Worm (Caenorhabditis elegans): ENCODE data around the gene srh-166.

The srh-166 gene

ce11 chrV:20480790-20481189 is 44.9 kb downstream of the srh-166 start:
- peak; percentile 51 for TF ChIP-seq lin-26 (GFP tag; IDR thresholded peaks at IDR 0.05)
- TF ChIP-seq T26A5.8 (tag; optimal IDR thresholded peaks at IDR 0.05) = no peak
- peak; percentile 66; the same call in 1 of the 2 replicates for TF ChIP-seq egl-44 (GFP tag; IDR thresholded peaks at IDR 0.05)
- no peak for TF ChIP-seq lin-40 (tag; optimal IDR thresholded peaks at IDR 0.05)
- peak; percentile 87 for TF ChIP-seq madf-3 (GFP tag; IDR thresholded peaks at IDR 0.05)
- TF ChIP-seq repo-1 (tag; optimal IDR thresholded peaks at IDR 0.05) = no peak
- TF ChIP-seq hmg-20 (GFP tag; IDR thresholded peaks at IDR 0.05) = no peak
- TF ChIP-seq tbp1 (GFP tag; optimal IDR thresholded peaks at IDR 0.05) = no peak
- no peak for TF ChIP-seq F57C9.4 (tag; optimal IDR thresholded peaks at IDR 0.05)
- peak; percentile 89; the same call in 1 of the 2 replicates for TF ChIP-seq aptf-3 (GFP tag; IDR thresholded peaks at IDR 0.05)
- no peak for TF ChIP-seq C06A6.2 (GFP tag; conservative IDR thresholded peaks at IDR 0.05)
- no peak for TF ChIP-seq cebp-1 (GFP tag; IDR thresholded peaks at IDR 0.05)
- peak; percentile 4 for TF ChIP-seq cebp-1 (tag; optimal IDR thresholded peaks at IDR 0.05)
- TF ChIP-seq nhr-27 (tag; optimal IDR thresholded peaks at IDR 0.05) = no peak
- no peak for TF ChIP-seq zim-3 (tag; optimal IDR thresholded peaks at IDR 0.05)
- TF ChIP-seq Y67H2A.10 (GFP tag; conservative IDR thresholded peaks at IDR 0.05) = no peak
- TF ChIP-seq let-607 (tag; optimal IDR thresholded peaks at IDR 0.05) = no peak
- 0 out of 2 replicates have a peak, but pooled peaks have one; percentile 41 for TF ChIP-seq hsf-1 (GFP tag; IDR thresholded peaks at IDR 0.05)
- TF ChIP-seq let-526 (GFP tag; IDR thresholded peaks at IDR 0.05) = no peak
- TF ChIP-seq F10E7.11 (tag; optimal IDR thresholded peaks at IDR 0.05) = no peak
- TF ChIP-seq dox-1 (GFP tag; IDR thresholded peaks at IDR 0.05) = 0 out of 2 replicates have a peak, but pooled peaks have one; percentile 7
- TF ChIP-seq ccch-3 (GFP tag; optimal IDR thresholded peaks at IDR 0.05) = no peak
- TF ChIP-seq madf-6 (GFP tag; IDR thresholded peaks at IDR 0.05) = peak; percentile 74
- TF ChIP-seq B0336.3 (GFP tag; IDR thresholded peaks at IDR 0.05) = peak; percentile 66
- TF ChIP-seq mel-28 (tag; optimal IDR thresholded peaks at IDR 0.05; ENCODE audit: borderline replicate concordance) = no peak
- TF ChIP-seq pbrm-1 (GFP tag; IDR thresholded peaks at IDR 0.05) = peak; percentile 59; the same call in 1 of the 2 replicates
- no peak for TF ChIP-seq F52B5.7 (tag; optimal IDR thresholded peaks at IDR 0.05)
- peak; percentile 43 for TF ChIP-seq lin-54 (GFP tag; optimal IDR thresholded peaks at IDR 0.05)
- no peak for TF ChIP-seq T07F8.4 (tag; optimal IDR thresholded peaks at IDR 0.05)
- 0 out of 2 replicates have a peak, but pooled peaks have one; percentile 11 for TF ChIP-seq B0019.2 (GFP tag; conservative IDR thresholded peaks at IDR 0.05)
- no peak for TF ChIP-seq attf-3 (GFP tag; conservative IDR thresholded peaks at IDR 0.05)
- no peak for TF ChIP-seq tbx-9 (tag; optimal IDR thresholded peaks at IDR 0.05; ENCODE audit: borderline replicate concordance)
- TF ChIP-seq mxl-1 (tag; optimal IDR thresholded peaks at IDR 0.05) = no peak
- peak; percentile 52; the same call in 1 of the 2 replicates for TF ChIP-seq ceh-40 (GFP tag; IDR thresholded peaks at IDR 0.05)
- no peak for TF ChIP-seq F22D6.2 (tag; optimal IDR thresholded peaks at IDR 0.05)
- TF ChIP-seq F57A8.1 (GFP tag; optimal IDR thresholded peaks at IDR 0.05) = no peak
- peak; percentile 84 for TF ChIP-seq Y53G8AR.9 (GFP tag; conservative IDR thresholded peaks at IDR 0.05)
- TF ChIP-seq C17E4.6 (GFP tag; IDR thresholded peaks at IDR 0.05) = peak; percentile 23; the same call in 1 of the 2 replicates
- TF ChIP-seq F33H1.4 (GFP tag; IDR thresholded peaks at IDR 0.05) = peak; percentile 43
- TF ChIP-seq F55B11.4 (tag; optimal IDR thresholded peaks at IDR 0.05; ENCODE audit: borderline replicate concordance, insufficient read depth) = no peak
- peak; percentile 83 for TF ChIP-seq ekl-4 (GFP tag; IDR thresholded peaks at IDR 0.05)
- TF ChIP-seq hmg-1.2 (GFP tag; IDR thresholded peaks at IDR 0.05) = peak; percentile 33; the same call in 1 of the 2 replicates
- TF ChIP-seq atf-7 (tag; optimal IDR thresholded peaks at IDR 0.05) = no peak
- no peak for TF ChIP-seq nfya-2 (GFP tag; IDR thresholded peaks at IDR 0.05)
- TF ChIP-seq unc-130 (GFP tag; optimal IDR thresholded peaks at IDR 0.05) = no peak
- no peak for TF ChIP-seq lin-35 (GFP tag; optimal IDR thresholded peaks at IDR 0.05)
- TF ChIP-seq nhr-120 (GFP tag; IDR thresholded peaks at IDR 0.05) = no peak
- TF ChIP-seq ceh-91 (GFP tag; IDR thresholded peaks at IDR 0.05) = no peak
- no peak for TF ChIP-seq ztf-26 (tag; optimal IDR thresholded peaks at IDR 0.05)
